Worm (Caenorhabditis elegans): Measurements from ENCODE around the gene cutl-28.

ce11 chrIV:648362-648761, 35.9 kb upstream of the cutl-28 start:
- no peak for TF ChIP-seq dao-5 (tag; optimal IDR thresholded peaks at IDR 0.05)
- no peak for TF ChIP-seq him-1 (tag; optimal IDR thresholded peaks at IDR 0.05)
